Fruit fly (Drosophila melanogaster): ENCODE data around the gene PolD1.

The PolD1 gene

DNA sequence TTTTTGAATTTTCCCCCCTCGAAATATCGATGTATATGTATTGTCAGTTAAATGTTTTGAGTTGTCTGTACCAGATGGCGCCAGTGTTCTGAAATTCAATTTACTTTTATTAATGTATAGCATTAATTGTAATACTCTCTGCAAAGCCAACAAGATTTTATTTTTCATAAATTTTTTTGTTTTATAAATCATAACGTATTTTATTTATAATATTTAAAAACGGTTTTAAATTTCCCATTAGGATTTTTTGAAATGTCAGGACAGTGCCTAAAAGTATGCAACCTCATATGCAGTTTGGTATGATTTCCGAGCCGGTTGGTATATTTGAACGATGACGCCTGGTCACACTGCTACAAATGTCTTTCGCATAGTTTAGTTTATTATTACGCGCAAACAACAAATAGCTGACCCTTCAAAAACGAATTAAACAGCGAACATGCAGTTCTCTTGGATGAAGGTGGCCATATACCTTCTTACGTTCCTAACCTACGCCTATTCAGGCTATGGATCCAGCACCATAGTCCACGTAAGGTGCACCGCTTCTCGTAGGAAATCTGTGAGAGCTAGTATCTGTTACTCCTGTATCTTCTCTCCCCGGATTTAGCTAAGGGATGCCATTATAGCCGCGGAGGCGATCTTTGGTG, 32.7 kb downstream of the PolD1 start, which contains the start of the genes Pka-C3 and GXIVsPLA2 (continued):
- peak; percentile 64 for TF ChIP-seq stwl (tag; optimal IDR thresholded peaks at IDR 0.05)
- TF ChIP-seq HmgZ (tag; optimal IDR thresholded peaks at IDR 0.05), result peak; percentile 16
- TF ChIP-seq CG9797 (GFP tag; optimal IDR thresholded peaks at IDR 0.05), result peak; percentile 83
- TF ChIP-seq trem (tag; optimal IDR thresholded peaks at IDR 0.05), result peak; percentile 64
- TF ChIP-seq pita (GFP tag; optimal IDR thresholded peaks at IDR 0.05), result peak; percentile 29
- TF ChIP-seq ara (GFP tag; IDR thresholded peaks at IDR 0.05), result no peak
- no peak for TF ChIP-seq org-1 (GFP tag; optimal IDR thresholded peaks at IDR 0.05)
- TF ChIP-seq tll (GFP tag; optimal IDR thresholded peaks at IDR 0.05), result no peak
- TF ChIP-seq Bgb (GFP tag; IDR thresholded peaks at IDR 0.05; ENCODE audit: partially characterized antibody), result 0 out of 2 replicates have a peak, but pooled peaks have one; percentile 19
- peak; percentile 72 for TF ChIP-seq MESR4 (GFP tag; optimal IDR thresholded peaks at IDR 0.05)
- peak; percentile 72 for TF ChIP-seq Lhr (GFP tag; optimal IDR thresholded peaks at IDR 0.05)
- TF ChIP-seq CG1233 (GFP tag; optimal IDR thresholded peaks at IDR 0.05), result no peak
- TF ChIP-seq dm (GFP tag; optimal IDR thresholded peaks at IDR 0.05), result no peak
- no peak for TF ChIP-seq caup (GFP tag; optimal IDR thresholded peaks at IDR 0.05; ENCODE audit: severe bottlenecking)
- TF ChIP-seq fu2 (GFP tag; optimal IDR thresholded peaks at IDR 0.05), result no peak
- peak; percentile 12 for TF ChIP-seq CG4424 (GFP tag; optimal IDR thresholded peaks at IDR 0.05)
- TF ChIP-seq disco-r (GFP tag; optimal IDR thresholded peaks at IDR 0.05), result no peak
- peak; percentile 25 for TF ChIP-seq Ets97D (GFP tag; optimal IDR thresholded peaks at IDR 0.05)
- 0 out of 4 replicates have a peak, but pooled peaks have one; percentile 18 for TF ChIP-seq Dll (GFP tag; IDR thresholded peaks at IDR 0.05; ENCODE audit: partially characterized antibody)
- TF ChIP-seq grau (tag; optimal IDR thresholded peaks at IDR 0.05), result peak; percentile 31
- no peak for TF ChIP-seq tx (GFP tag; optimal IDR thresholded peaks at IDR 0.05)
- TF ChIP-seq CG31365 (tag; optimal IDR thresholded peaks at IDR 0.05), result no peak
- no peak for TF ChIP-seq CG16863 (GFP tag; optimal IDR thresholded peaks at IDR 0.05)
- TF ChIP-seq CoRest (tag; optimal IDR thresholded peaks at IDR 0.05), result peak; percentile 44
- TF ChIP-seq Bdp1 (GFP tag; optimal IDR thresholded peaks at IDR 0.05), result no peak
- TF ChIP-seq CTCF (GFP tag; optimal IDR thresholded peaks at IDR 0.05), result peak; percentile 95
- peak; percentile 88 for TF ChIP-seq Dp (GFP tag; optimal IDR thresholded peaks at IDR 0.05)
- TF ChIP-seq CG10979 (tag; optimal IDR thresholded peaks at IDR 0.05), result no peak
- peak; percentile 37 for TF ChIP-seq Hmr (GFP tag; optimal IDR thresholded peaks at IDR 0.05)
- TF ChIP-seq CG8388 (GFP tag; optimal IDR thresholded peaks at IDR 0.05), result peak; percentile 0
- TF ChIP-seq CG13287 (GFP tag; IDR thresholded peaks at IDR 0.05; ENCODE audit: partially characterized antibody), result peak; percentile 37; the same call in 1 of the 2 replicates
- TF ChIP-seq repo (GFP tag; optimal IDR thresholded peaks at IDR 0.05), result no peak
- peak; percentile 1 for TF ChIP-seq CG18764 (GFP tag; optimal IDR thresholded peaks at IDR 0.05)
- no peak for TF ChIP-seq Neu2 (GFP tag; optimal IDR thresholded peaks at IDR 0.05; ENCODE audit: borderline replicate concordance)
- TF ChIP-seq MBD-R2 (GFP tag; IDR thresholded peaks at IDR 0.05), result peak; percentile 65; the same call in 1 of the 2 replicates
- TF ChIP-seq CG7839 (tag; optimal IDR thresholded peaks at IDR 0.05), result peak; percentile 18
- no peak for TF ChIP-seq tna (GFP tag; IDR thresholded peaks at IDR 0.05; ENCODE audit: partially characterized antibody)
- TF ChIP-seq zen2 (GFP tag; IDR thresholded peaks at IDR 0.05; ENCODE audit: partially characterized antibody), result no peak
- TF ChIP-seq gfzf (GFP tag; optimal IDR thresholded peaks at IDR 0.05), result peak; percentile 74
- peak; percentile 47 for TF ChIP-seq CG2712 (tag; optimal IDR thresholded peaks at IDR 0.05)
- TF ChIP-seq abd-A (tag; optimal IDR thresholded peaks at IDR 0.05), result peak; percentile 15
- no peak for TF ChIP-seq croc (GFP tag; conservative IDR thresholded peaks at IDR 0.05)
- peak; percentile 3 for TF ChIP-seq CG7928 (GFP tag; optimal IDR thresholded peaks at IDR 0.05)
- TF ChIP-seq sd (tag; optimal IDR thresholded peaks at IDR 0.05), result peak; percentile 77
- no peak for TF ChIP-seq CG31388 (GFP tag; optimal IDR thresholded peaks at IDR 0.05)
- no peak for TF ChIP-seq Pdp1 (GFP tag; optimal IDR thresholded peaks at IDR 0.05)
- TF ChIP-seq Myb (GFP tag; optimal IDR thresholded peaks at IDR 0.05), result peak; percentile 41
- 0 out of 2 replicates have a peak, but pooled peaks have one; percentile 10 for TF ChIP-seq CG3847 (GFP tag; IDR thresholded peaks at IDR 0.05)
